Fruit fly (Drosophila melanogaster) whole organism, embryonic: ENCODE data around the gene SelT.

Experiments
- BEAF-32 ChIP-seq: fragments of 200-800 bp; sonication (Bioruptor generic); optimal IDR thresholded peaks from 3 replicates; lab custom pipeline; 2017; ENCODE audit warnings: missing biosample characterization, missing genetic modification characterization, mild to moderate bottlenecking, moderate library complexity, missing genetic modification reagents
- Bgb ChIP-seq: fragments of 200-800 bp; sonication (Bioruptor generic); IDR thresholded peaks from 2 replicates; pipeline ENCODE4 v1.3.6; 2022; ENCODE audit warnings: missing biosample characterization, missing genetic modification characterization; ENCODE audit not compliant: partially characterized antibody
- CG10147 ChIP-seq: fragments of 200-800 bp; sonication (Bioruptor generic); optimal IDR thresholded peaks from 2 replicates; lab custom pipeline; 2019; ENCODE audit warnings: missing biosample characterization, mild to moderate bottlenecking, missing genetic modification characterization, moderate library complexity
- CG10543 ChIP-seq: fragments of 200-800 bp; sonication (Bioruptor generic); optimal IDR thresholded peaks from 3 replicates; lab custom pipeline; 2017; ENCODE audit warnings: missing biosample characterization, mild to moderate bottlenecking, missing genetic modification characterization, moderate library complexity
- CG10565 ChIP-seq: fragments of 200-800 bp; sonication (Bioruptor generic); optimal IDR thresholded peaks from 3 replicates; lab custom pipeline; 2016; ENCODE audit warnings: missing biosample characterization, mild to moderate bottlenecking, missing genetic modification characterization
- CG11456 ChIP-seq: fragments of 200-800 bp; sonication (Bioruptor generic); IDR thresholded peaks from 3 replicates; pipeline ENCODE4 v1.3.6; 2022; ENCODE audit warnings: missing biosample characterization, missing genetic modification characterization
- CG12219 ChIP-seq: fragments of 200-800 bp; sonication (Bioruptor generic); optimal IDR thresholded peaks from 3 replicates; lab custom pipeline; 2018; ENCODE audit warnings: missing biosample characterization, mild to moderate bottlenecking, missing genetic modification characterization
- CG14014 ChIP-seq: fragments of 200-800 bp; sonication (Bioruptor generic); IDR thresholded peaks from 2 replicates; pipeline ENCODE4 v1.3.6; 2022; ENCODE audit warnings: missing biosample characterization, missing genetic modification characterization
- CG1529 ChIP-seq: fragments of 200-800 bp; sonication (Bioruptor generic); optimal IDR thresholded peaks from 3 replicates; lab custom pipeline; 2018; ENCODE audit warnings: missing biosample characterization, missing genetic modification characterization
- CG1602 ChIP-seq: fragments of 200-800 bp; sonication (Bioruptor generic); optimal IDR thresholded peaks from 3 replicates; lab custom pipeline; 2016; ENCODE audit warnings: missing biosample characterization, missing genetic modification characterization
- CG1647 ChIP-seq: fragments of 200-800 bp; sonication (Bioruptor generic); optimal IDR thresholded peaks from 3 replicates; lab custom pipeline; 2016; ENCODE audit warnings: missing biosample characterization, missing genetic modification characterization
- CG17612 ChIP-seq: fragments of 200-800 bp; sonication (Bioruptor generic); IDR thresholded peaks from 2 replicates; pipeline ENCODE4 v1.3.6; 2022; ENCODE audit warnings: missing biosample characterization, missing genetic modification characterization
- CG18011 ChIP-seq: fragments of 200-800 bp; sonication (Bioruptor generic); optimal IDR thresholded peaks from 2 replicates; lab custom pipeline; 2017; ENCODE audit warnings: missing biosample characterization, missing genetic modification characterization, mild to moderate bottlenecking, moderate library complexity, missing genotype
- CG2120 ChIP-seq: fragments of 200-800 bp; sonication (Bioruptor generic); optimal IDR thresholded peaks from 3 replicates; lab custom pipeline; 2016; ENCODE audit warnings: missing biosample characterization, missing genetic modification characterization
- CG2199 ChIP-seq: fragments of 200-800 bp; sonication (Bioruptor generic); IDR thresholded peaks from 3 replicates; pipeline ENCODE4 v1.3.6; 2022; ENCODE audit warnings: missing biosample characterization, missing genetic modification characterization
- CG2202 ChIP-seq: fragments of 200-800 bp; sonication (Bioruptor generic); optimal IDR thresholded peaks from 2 replicates; lab custom pipeline; 2018; ENCODE audit warnings: missing biosample characterization, mild to moderate bottlenecking, missing genetic modification characterization
- CG34422 ChIP-seq: fragments of 200-800 bp; sonication (Bioruptor generic); IDR thresholded peaks from 3 replicates; pipeline ENCODE4 v1.3.6; 2022; ENCODE audit warnings: missing biosample characterization, missing genetic modification characterization
- CG4328 ChIP-seq: fragments of 200-800 bp; sonication (Bioruptor generic); optimal IDR thresholded peaks from 3 replicates; lab custom pipeline; 2017; ENCODE audit warnings: missing biosample characterization, missing genetic modification reagents, missing genetic modification characterization
- CG6854 ChIP-seq: fragments of 200-800 bp; sonication (Bioruptor generic); optimal IDR thresholded peaks from 3 replicates; lab custom pipeline; 2017; ENCODE audit warnings: missing biosample characterization, mild to moderate bottlenecking, missing genetic modification characterization
- CG9215 ChIP-seq: fragments of 200-800 bp; sonication (Bioruptor generic); IDR thresholded peaks from 2 replicates; pipeline ENCODE4 v1.3.6; 2022; ENCODE audit warnings: missing biosample characterization, missing genetic modification characterization
- Chrac-16 ChIP-seq: fragments of 200-800 bp; sonication (Bioruptor generic); optimal IDR thresholded peaks from 3 replicates; lab custom pipeline; 2016; ENCODE audit warnings: missing biosample characterization, missing genetic modification characterization
- Dbx ChIP-seq: fragments of 200-800 bp; sonication (Bioruptor generic); IDR thresholded peaks from 3 replicates; pipeline ENCODE4 v1.3.6; 2022; ENCODE audit warnings: missing biosample characterization, missing genetic modification characterization
- Drgx ChIP-seq: fragments of 200-800 bp; sonication (Bioruptor generic); IDR thresholded peaks from 2 replicates; pipeline ENCODE4 v1.3.6; 2022; ENCODE audit warnings: missing biosample characterization, missing genetic modification characterization
- H2.0 ChIP-seq: fragments of 200-800 bp; sonication (Bioruptor generic); IDR thresholded peaks from 2 replicates; pipeline ENCODE4 v1.3.6; 2022; ENCODE audit warnings: missing biosample characterization, missing genetic modification characterization
- Hr39 ChIP-seq: fragments of >200 bp; optimal IDR thresholded peaks from 2 replicates; lab custom pipeline; 2017
- NC2β ChIP-seq: fragments of 200-800 bp; sonication (Bioruptor generic); optimal IDR thresholded peaks from 2 replicates; lab custom pipeline; 2016; ENCODE audit warnings: missing biosample characterization, missing genetic modification characterization
- Nf-YC ChIP-seq: fragments of 200-800 bp; optimal IDR thresholded peaks from 3 replicates; lab custom pipeline; 2019; ENCODE audit warnings: missing biosample characterization, mild to moderate bottlenecking, missing genetic modification characterization, moderate library complexity
- Side ChIP-seq: fragments of 200-800 bp; sonication (Bioruptor generic); optimal IDR thresholded peaks from 2 replicates; lab custom pipeline; 2016; ENCODE audit warnings: missing biosample characterization, missing genetic modification characterization
- TFAM ChIP-seq: fragments of 200-800 bp; sonication (Bioruptor generic); optimal IDR thresholded peaks from 2 replicates; lab custom pipeline; 2017; ENCODE audit warnings: missing biosample characterization, missing genetic modification characterization, inconsistent platforms
- ab ChIP-seq: fragments of 200-800 bp; sonication (Bioruptor generic); optimal IDR thresholded peaks from 2 replicates; lab custom pipeline; 2016; ENCODE audit warnings: missing biosample characterization, missing genetic modification characterization
- bowl ChIP-seq: fragments of 200-800 bp; sonication (Bioruptor generic); IDR thresholded peaks from 2 replicates; pipeline ENCODE4 v1.3.6; 2022; ENCODE audit warnings: missing biosample characterization, missing genetic modification characterization
- br ChIP-seq: fragments of >200 bp; optimal IDR thresholded peaks from 2 replicates; lab custom pipeline; 2017
- btn ChIP-seq: fragments of 200-800 bp; sonication (Bioruptor generic); optimal IDR thresholded peaks from 2 replicates; lab custom pipeline; 2016; ENCODE audit warnings: missing biosample characterization, missing genetic modification characterization
- chm ChIP-seq: fragments of 200-800 bp; sonication (Bioruptor generic); IDR thresholded peaks from 2 replicates; pipeline ENCODE4 v1.3.6; 2022; ENCODE audit warnings: missing biosample characterization, missing genetic modification characterization
- dmrt11E ChIP-seq: fragments of 200-800 bp; sonication (Bioruptor generic); optimal IDR thresholded peaks from 3 replicates; lab custom pipeline; 2018; ENCODE audit warnings: missing biosample characterization, mild to moderate bottlenecking, missing genetic modification characterization, moderate library complexity
- dysf ChIP-seq: fragments of 200-800 bp; sonication (Bioruptor generic); IDR thresholded peaks from 3 replicates; pipeline ENCODE4 v1.3.6; 2022; ENCODE audit warnings: missing biosample characterization, missing genetic modification characterization
- ems ChIP-seq: fragments of 200-800 bp; sonication (Bioruptor generic); optimal IDR thresholded peaks from 3 replicates; lab custom pipeline; 2016; ENCODE audit warnings: missing biosample characterization, missing genetic modification characterization
- fd3F ChIP-seq: fragments of 200-800 bp; sonication (Bioruptor generic); optimal IDR thresholded peaks from 2 replicates; lab custom pipeline; 2018; ENCODE audit warnings: missing biosample characterization, mild to moderate bottlenecking, missing genetic modification characterization, moderate library complexity
- ind ChIP-seq: fragments of 200-800 bp; sonication (Bioruptor generic); optimal IDR thresholded peaks from 3 replicates; lab custom pipeline; 2016; ENCODE audit warnings: missing biosample characterization, missing genetic modification characterization
- lola ChIP-seq, 3 experiments: fragments of >200 bp in 2 of 3; fragments of 200-800 bp in 1 of 3; sonication (Bioruptor generic) in 1 of 3; optimal IDR thresholded peaks; 2 replicates each; lab custom pipeline; 2017 to 2019; ENCODE audit warnings: missing biosample characterization in 3 of 3, missing genetic modification characterization in 3 of 3, mild to moderate bottlenecking in 1 of 3, moderate library complexity in 1 of 3
- lov ChIP-seq, 2 experiments: fragments of 200-800 bp in 1 of 2; fragments of >200 bp in 1 of 2; sonication (Bioruptor generic) in 1 of 2; IDR thresholded peaks in 1 of 2; optimal IDR thresholded peaks in 1 of 2; 2 replicates in 1 of 2; 3 replicates in 1 of 2; pipeline versions ENCODE4 v1.3.6 to Lab custom; 2017 to 2022; ENCODE audit warnings: missing biosample characterization in 1 of 2, missing genetic modification characterization in 1 of 2
- luna ChIP-seq: fragments of 200-800 bp; sonication (Bioruptor generic); optimal IDR thresholded peaks from 2 replicates; lab custom pipeline; 2016; ENCODE audit warnings: missing biosample characterization, missing genetic modification characterization
- odd ChIP-seq: fragments of 200-800 bp; sonication (Bioruptor generic); optimal IDR thresholded peaks from 2 replicates; lab custom pipeline; 2017; ENCODE audit warnings: missing biosample characterization, mild to moderate bottlenecking, missing genetic modification characterization
- pnt ChIP-seq: fragments of 200-800 bp; sonication (Bioruptor generic); optimal IDR thresholded peaks from 3 replicates; lab custom pipeline; 2016; ENCODE audit warnings: missing biosample characterization, missing genetic modification characterization
- psq ChIP-seq: fragments of 200-800 bp; sonication (Bioruptor generic); optimal IDR thresholded peaks from 2 replicates; lab custom pipeline; 2017; ENCODE audit warnings: missing biosample characterization, missing genetic modification characterization
- pzg ChIP-seq: fragments of 200-800 bp; sonication (Bioruptor generic); optimal IDR thresholded peaks from 3 replicates; lab custom pipeline; 2018; ENCODE audit warnings: missing biosample characterization, mild to moderate bottlenecking, missing genetic modification characterization, moderate library complexity
- slou ChIP-seq: fragments of 200-800 bp; sonication (Bioruptor generic); optimal IDR thresholded peaks from 3 replicates; lab custom pipeline; 2016; ENCODE audit warnings: missing biosample characterization, missing genetic modification characterization
- vnd ChIP-seq: fragments of 200-800 bp; sonication (Bioruptor generic); IDR thresholded peaks from 3 replicates; pipeline ENCODE4 v1.3.6; 2022; ENCODE audit warnings: missing biosample characterization, missing genetic modification characterization; ENCODE audit not compliant: partially characterized antibody
- wdn ChIP-seq: fragments of 200-800 bp; sonication (Bioruptor generic); IDR thresholded peaks from 2 replicates; pipeline ENCODE4 v1.3.6; 2022; ENCODE audit warnings: missing biosample characterization, missing genetic modification characterization
- zfh1 ChIP-seq: fragments of 200-800 bp; sonication (Bioruptor generic); IDR thresholded peaks from 3 replicates; pipeline ENCODE4 v1.3.6; 2022; ENCODE audit warnings: missing biosample characterization, missing genetic modification characterization

SelT gene

dm6 chr2L:4976988-4977551, 33.7 kb upstream of the SelT start, which contains the start of the genes Gmd and CG3792 (continued):
- TF ChIP-seq fd3F (GFP tag; lab: Kevin White, UChicago) (peak; percentile 94), TFAM (peak; percentile 69), CG12219 (GFP tag; lab: Kevin White, UChicago) (peak; percentile 91), Chrac-16 (peak; percentile 91), chm (peak; percentile 91), ab (GFP tag; lab: Kevin White, UChicago) (peak; percentile 84), vnd (peak; percentile 88), odd (GFP tag; lab: Kevin White, UChicago) (peak; percentile 91), CG11456 (GFP tag; lab: Robert Waterston, UW) (peak; percentile 96), dysf (GFP tag; lab: Robert Waterston, UW) (peak; percentile 97), CG2202 (tag; lab: Kevin White, UChicago) (peak; percentile 73), CG4328 (peak; percentile 95), CG1529 (GFP tag; lab: Kevin White, UChicago) (peak; percentile 86), NC2β (GFP tag; lab: Kevin White, UChicago) (peak; percentile 91), H2.0 (GFP tag; lab: Robert Waterston, UW) (peak; percentile 93), CG17612 (peak; percentile 91), CG18011 (peak; percentile 84), Drgx (GFP tag; lab: Robert Waterston, UW) (peak; percentile 95), bowl (GFP tag; lab: Robert Waterston, UW) (peak; percentile 89), Dbx (GFP tag; lab: Robert Waterston, UW) (peak; percentile 97), zfh1 (GFP tag; lab: Robert Waterston, UW) (peak; percentile 96), Hr39 (lab: Kevin White, UChicago) (no peak), CG6854 (GFP tag; lab: Kevin White, UChicago) (peak; percentile 79), CG9215 (GFP tag; lab: Robert Waterston, UW) (peak; percentile 96), luna (peak; percentile 86), Nf-YC (tag; lab: Kevin White, UChicago) (peak; percentile 90), psq (GFP tag; lab: Kevin White, UChicago) (peak; percentile 69), CG10543 (peak; percentile 94), lov (optimal IDR thresholded peaks at IDR 0.05; lab: Kevin White, UChicago) (no peak), lov (GFP tag; IDR thresholded peaks at IDR 0.05; lab: Robert Waterston, UW) (peak; percentile 76; the same call in 2 of the 3 replicates), br (lab: Kevin White, UChicago) (no peak), CG1602 (peak; percentile 95), CG10565 (GFP tag; lab: Kevin White, UChicago) (peak; percentile 86), Bgb (peak; percentile 78), CG1647 (GFP tag; lab: Kevin White, UChicago) (peak; percentile 90), BEAF-32 (GFP tag; lab: Kevin White, UChicago) (peak; percentile 84), pzg (GFP tag; lab: Kevin White, UChicago) (peak; percentile 57), CG14014 (GFP tag; lab: Robert Waterston, UW) (peak; percentile 95), Side (GFP tag; lab: Kevin White, UChicago) (peak; percentile 92), ind (GFP tag; lab: Kevin White, UChicago) (peak; percentile 97), slou (GFP tag; lab: Kevin White, UChicago) (peak; percentile 92), ems (GFP tag; lab: Kevin White, UChicago) (peak; percentile 91), CG10147 (GFP tag; lab: Kevin White, UChicago) (peak; percentile 94), CG34422 (GFP tag; lab: Robert Waterston, UW) (peak; percentile 98), btn (peak; percentile 68), CG2199 (peak; percentile 81; the same call in 1 of the 3 replicates), dmrt11E (peak; percentile 95), pnt (peak; percentile 93), lola (GFP tag; optimal IDR thresholded peaks at IDR 0.05; lab: Kevin White, UChicago) (peak in 1 of 3 experiments; percentile 97), wdn (peak; percentile 94), CG2120 (GFP tag; lab: Kevin White, UChicago) (peak; percentile 97)
